Worm (Caenorhabditis elegans) whole organism, L1 larva: ENCODE data around the gene aqp-8.

Source experiments
- ama-1 ChIP-seq: fragments of 150-350 bp; optimal IDR thresholded peaks from 2 replicates; lab custom pipeline; 2014
- blmp-1 ChIP-seq: fragments of 150-350 bp; optimal IDR thresholded peaks from 2 replicates; lab custom pipeline; 2014; ENCODE audit warnings: missing biosample characterization, missing genetic modification characterization
- fkh-4 ChIP-seq: sonication (generic microtip); optimal IDR thresholded peaks from 2 replicates; lab custom pipeline; 2016; ENCODE audit warnings: missing compliant biosample characterization, missing genetic modification characterization, borderline replicate concordance
- jun-1 ChIP-seq: fragments of 150-350 bp; optimal IDR thresholded peaks from 2 replicates; lab custom pipeline; 2014; ENCODE audit warnings: missing biosample characterization, missing genetic modification reagents, missing genetic modification characterization
- lin-14 ChIP-seq: fragments of 200-800 bp; sonication (Bioruptor generic); optimal IDR thresholded peaks from 2 replicates; lab custom pipeline; 2018; ENCODE audit warnings: mild to moderate bottlenecking, missing genetic modification characterization, moderate library complexity, missing compliant biosample characterization
- nhr-237 ChIP-seq: fragments of 150-350 bp; optimal IDR thresholded peaks from 2 replicates; lab custom pipeline; 2014; ENCODE audit warnings: missing biosample characterization, missing genetic modification characterization
- pax-3 ChIP-seq: fragments of 200-800 bp; sonication (Bioruptor generic); optimal IDR thresholded peaks from 2 replicates; lab custom pipeline; 2018; ENCODE audit warnings: mild to moderate bottlenecking, missing genetic modification characterization, moderate library complexity, missing compliant biosample characterization
- rnt-1 ChIP-seq: sonication (generic microtip); optimal IDR thresholded peaks from 2 replicates; lab custom pipeline; 2016; ENCODE audit warnings: mild to moderate bottlenecking, missing genetic modification characterization, moderate library complexity, missing compliant biosample characterization
- snpc-4 ChIP-seq: fragments of 150-350 bp; optimal IDR thresholded peaks from 2 replicates; lab custom pipeline; 2014; ENCODE audit warnings: missing biosample characterization, missing genetic modification characterization
- unc-130 ChIP-seq: fragments of 150-350 bp; optimal IDR thresholded peaks from 2 replicates; lab custom pipeline; 2017; ENCODE audit warnings: missing biosample characterization, missing genetic modification characterization, inconsistent platforms
- unc-62 ChIP-seq: fragments of 150-350 bp; optimal IDR thresholded peaks from 2 replicates; lab custom pipeline; 2014; ENCODE audit warnings: missing biosample characterization, missing genetic modification reagents, missing genetic modification characterization
- ztf-11 ChIP-seq, 2 experiments: sonication (generic microtip); optimal IDR thresholded peaks; 2 replicates each; lab custom pipeline; 2016 to 2017; ENCODE audit warnings: missing genetic modification characterization in 2 of 2, missing biosample characterization in 1 of 2, missing compliant biosample characterization in 1 of 2

DNA sequence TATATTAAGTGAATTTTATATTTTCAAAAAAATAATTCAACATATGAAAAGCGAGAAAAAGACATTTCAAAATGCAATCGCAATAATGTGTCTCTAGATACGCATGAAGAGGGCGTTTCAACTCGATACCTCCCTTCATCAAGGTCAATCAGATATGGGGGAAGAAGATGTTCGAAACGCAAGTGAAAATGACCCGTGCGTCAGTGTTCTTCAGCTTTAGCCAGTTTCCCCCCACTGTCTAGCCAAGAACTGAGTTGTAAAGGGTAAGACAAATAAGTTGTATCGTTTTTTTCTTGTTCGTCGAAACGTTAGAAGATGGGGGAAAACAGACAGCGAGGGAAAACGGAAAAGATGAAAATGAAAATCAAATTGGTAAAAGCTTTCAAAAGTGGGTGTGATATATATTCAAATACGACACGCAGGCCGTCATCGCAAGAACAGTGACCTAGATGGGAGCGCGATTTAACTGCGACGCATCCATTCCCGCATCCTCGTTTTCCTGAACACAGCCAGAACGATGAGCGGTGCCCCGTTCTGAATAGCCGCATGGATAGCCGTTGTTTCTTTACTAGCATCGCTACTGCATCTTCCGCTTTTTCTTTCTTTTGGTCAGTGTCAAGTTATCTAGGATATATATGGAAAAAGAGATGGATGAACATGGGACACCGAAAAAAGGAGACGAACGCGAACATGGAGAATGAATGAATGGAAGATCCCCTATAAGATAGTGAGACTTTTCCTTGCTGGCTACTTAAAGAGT is 10.0 kb downstream of the aqp-8 start:
- TF ChIP-seq unc-130 (tag; lab: Kevin White, UChicago) (no peak), nhr-237 (tag; lab: Kevin White, UChicago) (no peak), rnt-1 (no peak), blmp-1 (tag; lab: Kevin White, UChicago) (peak; percentile 66), pax-3 (no peak), lin-14 (GFP tag; lab: Kevin White, UChicago) (peak; percentile 21), snpc-4 (tag; lab: Kevin White, UChicago) (no peak), ztf-11 (tag; optimal IDR thresholded peaks at IDR 0.05; lab: Kevin White, UChicago) (no peak), jun-1 (tag; lab: Kevin White, UChicago) (no peak), fkh-4 (no peak), unc-62 (GFP tag; lab: Kevin White, UChicago) (no peak), ama-1 (lab: Kevin White, UChicago) (no peak)
